Worm (Caenorhabditis elegans): ENCODE results near the gene tbc-8.

Gene tbc-8

ce11 chrIII:10415822-10416221 is 51.1 kb downstream of the tbc-8 start, which contains the start of gene ymel-1 (continued):
- TF ChIP-seq egl-27 (tag; optimal IDR thresholded peaks at IDR 0.05) (no peak), nhr-20 (tag; optimal IDR thresholded peaks at IDR 0.05) (peak; percentile 33), lin-14 (GFP tag; optimal IDR thresholded peaks at IDR 0.05) (no peak), unc-86 (tag; optimal IDR thresholded peaks at IDR 0.05) (no peak), lin-15B (tag; optimal IDR thresholded peaks at IDR 0.05) (peak; percentile 56), rnt-1 (tag; optimal IDR thresholded peaks at IDR 0.05) (no peak), nhr-85 (tag) (peak; percentile 72), dsc-1 (tag; optimal IDR thresholded peaks at IDR 0.05) (no peak), dpl-1 (GFP tag; optimal IDR thresholded peaks at IDR 0.05) (peak in 2 of 3 experiments; percentile 11 to 33)

ce11 chrIII:10421680-10422079 is 56.9 kb downstream of the tbc-8 start:
- TF ChIP-seq pqm-1 (tag; optimal IDR thresholded peaks at IDR 0.05), result no peak
- TF ChIP-seq efl-3 (GFP tag; optimal IDR thresholded peaks at IDR 0.05), result no peak
- no peak for TF ChIP-seq nhr-71 (tag; optimal IDR thresholded peaks at IDR 0.05)
- TF ChIP-seq lsy-2 (tag; optimal IDR thresholded peaks at IDR 0.05), result no peak
- no peak for TF ChIP-seq nhr-84 (tag; optimal IDR thresholded peaks at IDR 0.05)
- TF ChIP-seq ceh-82 (tag; optimal IDR thresholded peaks at IDR 0.05), result no peak
- no peak for TF ChIP-seq pax-3 (tag; optimal IDR thresholded peaks at IDR 0.05)

Measured in whole organism, L1 larva.